Worm (Caenorhabditis elegans) whole organism, early embryonic: ENCODE data around the gene pha-1.
A peak's percentile ranks its signal among the peaks of the same experiment; 100 is the strongest.

ENCODE experiments used
- B0310.2 ChIP-seq: sonication (generic microtip); optimal IDR thresholded peaks from 2 replicates; lab custom pipeline; 2016; ENCODE audit warnings: mild to moderate bottlenecking, missing genetic modification characterization, missing compliant biosample characterization
- F13C5.2 ChIP-seq: sonication (generic microtip); optimal IDR thresholded peaks from 2 replicates; lab custom pipeline; 2017; ENCODE audit warnings: mild to moderate bottlenecking, missing genetic modification characterization, inconsistent platforms, missing compliant biosample characterization
- aly-1 ChIP-seq: sonication (generic microtip); optimal IDR thresholded peaks from 2 replicates; lab custom pipeline; 2016; ENCODE audit warnings: missing genetic modification characterization, missing compliant biosample characterization
- ama-1 ChIP-seq: fragments of 150-350 bp; optimal IDR thresholded peaks from 2 replicates; lab custom pipeline; 2014
- ceh-13 ChIP-seq: fragments of 200-800 bp; sonication (Bioruptor generic); optimal IDR thresholded peaks from 2 replicates; lab custom pipeline; 2018; ENCODE audit warnings: mild to moderate bottlenecking, missing genetic modification characterization, missing compliant biosample characterization
- ceh-36 ChIP-seq: sonication (generic microtip); optimal IDR thresholded peaks from 2 replicates; lab custom pipeline; 2016; ENCODE audit warnings: missing genetic modification characterization, inconsistent platforms, missing compliant biosample characterization
- ets-7 ChIP-seq: sonication (generic microtip); optimal IDR thresholded peaks from 2 replicates; lab custom pipeline; 2016; ENCODE audit warnings: missing genotype, missing genetic modification characterization, missing compliant biosample characterization
- flt-1 ChIP-seq: fragments of 200-800 bp; sonication (Bioruptor generic); IDR thresholded peaks from 2 replicates; pipeline ENCODE4 v1.3.6; 2022; ENCODE audit warnings: missing genetic modification characterization, missing compliant biosample characterization
- hmbx-1 ChIP-seq: sonication (generic microtip); optimal IDR thresholded peaks from 2 replicates; lab custom pipeline; 2016; ENCODE audit warnings: mild to moderate bottlenecking, missing genetic modification characterization, missing compliant biosample characterization
- hmg-4 ChIP-seq: fragments of 200-800 bp; sonication (Bioruptor generic); optimal IDR thresholded peaks from 2 replicates; lab custom pipeline; 2018; ENCODE audit warnings: mild to moderate bottlenecking, missing genetic modification characterization, missing compliant biosample characterization
- hnd-1 ChIP-seq: sonication (generic microtip); optimal IDR thresholded peaks from 2 replicates; lab custom pipeline; 2016; ENCODE audit warnings: missing genetic modification characterization, missing compliant biosample characterization
- pes-1 ChIP-seq: fragments of 200-800 bp; sonication (Bioruptor generic); IDR thresholded peaks from 2 replicates; pipeline ENCODE4 v1.3.6; 2022; ENCODE audit warnings: missing genetic modification reagents, missing genetic modification characterization, missing compliant biosample characterization
- scrt-1 ChIP-seq: fragments of 200-800 bp; sonication (Bioruptor generic); IDR thresholded peaks from 2 replicates; pipeline ENCODE4 v1.3.6; 2022; ENCODE audit warnings: missing genetic modification characterization, missing compliant biosample characterization
- sea-1 ChIP-seq: fragments of 200-800 bp; sonication (Bioruptor generic); conservative IDR thresholded peaks from 2 replicates; pipeline ENCODE4 v1.3.6; 2022; ENCODE audit warnings: missing genetic modification characterization, missing compliant biosample characterization
- tbx-11 ChIP-seq: fragments of 200-800 bp; sonication (Bioruptor generic); IDR thresholded peaks from 2 replicates; pipeline ENCODE4 v1.3.6; 2022; ENCODE audit warnings: missing genetic modification characterization, missing compliant biosample characterization
- tbx-37 ChIP-seq: fragments of 200-800 bp; sonication (Bioruptor generic); conservative IDR thresholded peaks from 2 replicates; pipeline ENCODE4 v1.3.6; 2022; ENCODE audit warnings: missing genetic modification reagents, missing genetic modification characterization, missing compliant biosample characterization
- tra-4 ChIP-seq: sonication (generic microtip); optimal IDR thresholded peaks from 2 replicates; lab custom pipeline; 2017; ENCODE audit warnings: missing genetic modification characterization, missing compliant biosample characterization

pha-1 gene

DNA sequence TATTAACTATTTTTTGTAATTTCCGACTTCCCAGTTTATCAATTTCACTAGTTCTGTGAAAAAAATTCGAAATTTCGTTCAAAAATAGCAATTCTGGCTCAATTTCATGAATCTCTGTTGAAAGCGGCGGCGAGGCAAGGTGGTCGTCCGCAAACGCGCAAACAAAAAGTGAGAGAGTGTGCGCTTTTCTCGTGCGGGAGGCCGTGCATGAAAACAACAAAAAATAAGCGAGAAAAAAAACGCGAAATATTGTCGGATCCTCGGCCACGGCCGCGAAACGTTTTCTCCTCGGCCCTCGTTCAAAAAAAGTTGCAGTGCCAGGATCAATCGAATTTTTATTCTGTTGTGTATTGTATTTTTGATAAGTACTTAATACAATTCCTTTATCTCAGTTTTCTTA is 18.9 kb upstream of the pha-1 start:
- TF ChIP-seq ceh-36 (tag; lab: Kevin White, UChicago) (no peak), ceh-13 (GFP tag; lab: Kevin White, UChicago) (no peak), pes-1 (GFP tag; lab: Robert Waterston, UW) (peak; percentile 50; the same call in 1 of the 2 replicates), hmg-4 (GFP tag; lab: Kevin White, UChicago) (no peak), scrt-1 (GFP tag; lab: Robert Waterston, UW) (peak; percentile 55; the same call in 1 of the 2 replicates), ets-7 (tag; lab: Kevin White, UChicago) (no peak)

DNA sequence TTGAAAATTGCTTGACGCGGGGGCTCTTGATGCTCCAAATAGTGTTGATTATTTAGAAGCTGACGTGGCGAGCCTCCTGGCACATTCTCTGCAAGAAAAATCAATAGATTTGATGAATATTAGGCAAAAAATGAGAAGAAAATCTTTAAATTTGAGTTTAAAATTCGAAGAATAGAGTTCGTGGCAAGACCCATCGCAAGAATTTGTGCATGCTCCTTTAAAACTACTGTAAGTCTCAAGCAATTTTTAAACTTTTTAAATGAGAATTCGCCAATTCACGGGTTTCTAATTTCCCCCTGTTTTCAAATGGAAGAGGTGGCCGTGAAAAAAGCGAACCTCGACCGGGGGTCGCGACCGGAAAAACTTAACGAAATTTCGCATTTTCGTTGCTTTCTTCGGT is 17.7 kb upstream of the pha-1 start:
- TF ChIP-seq B0310.2 (tag; lab: Kevin White, UChicago) (no peak), F13C5.2 (no peak), aly-1 (tag; lab: Kevin White, UChicago) (no peak), hmg-4 (GFP tag; lab: Kevin White, UChicago) (no peak), tra-4 (no peak), flt-1 (GFP tag; lab: Robert Waterston, UW) (no peak), ceh-36 (tag; lab: Kevin White, UChicago) (no peak)

DNA sequence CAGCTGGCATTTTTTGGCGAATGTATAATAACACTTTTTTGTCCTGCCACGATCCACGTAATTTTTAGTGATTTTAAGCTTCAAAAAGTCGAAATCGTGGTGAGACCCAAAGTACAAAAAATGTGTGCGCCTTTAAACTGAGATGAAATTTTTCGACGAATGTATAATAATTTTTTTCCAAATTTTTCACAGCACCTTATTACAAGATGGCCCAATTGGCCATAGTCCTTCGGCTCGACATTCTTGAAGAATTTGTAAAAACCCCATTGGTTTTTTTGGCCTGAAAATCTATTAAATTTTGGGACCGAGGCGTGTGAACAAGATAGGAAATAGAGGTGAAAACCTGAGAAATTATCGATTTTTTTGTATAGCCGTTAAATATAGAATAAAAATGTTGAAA is 15.6 kb upstream of the pha-1 start:
- TF ChIP-seq flt-1 (GFP tag; lab: Robert Waterston, UW) (no peak), ceh-13 (GFP tag; lab: Kevin White, UChicago) (no peak), tbx-11 (GFP tag; lab: Robert Waterston, UW) (no peak), ceh-36 (tag; lab: Kevin White, UChicago) (no peak), B0310.2 (tag; lab: Kevin White, UChicago) (no peak), tra-4 (no peak), scrt-1 (GFP tag; lab: Robert Waterston, UW) (no peak), pes-1 (GFP tag; lab: Robert Waterston, UW) (no peak), F13C5.2 (no peak), ets-7 (tag; lab: Kevin White, UChicago) (no peak), hmg-4 (GFP tag; lab: Kevin White, UChicago) (no peak), ama-1 (lab: Kevin White, UChicago) (no peak), tbx-37 (no peak), hmbx-1 (tag; lab: Kevin White, UChicago) (no peak), aly-1 (tag; lab: Kevin White, UChicago) (no peak), sea-1 (GFP tag; lab: Robert Waterston, UW) (no peak), hnd-1 (tag; lab: Kevin White, UChicago) (no peak)

- TF ChIP-seq pes-1 (GFP tag; lab: Robert Waterston, UW) (peak; percentile 60), ets-7 (tag; lab: Kevin White, UChicago) (peak; percentile 63), hnd-1 (tag; lab: Kevin White, UChicago) (peak; percentile 24), F13C5.2 (peak; percentile 77), B0310.2 (tag; lab: Kevin White, UChicago) (peak; percentile 62), ceh-13 (GFP tag; lab: Kevin White, UChicago) (peak; percentile 40), ama-1 (lab: Kevin White, UChicago) (no peak), tbx-37 (0 out of 2 replicates have a peak, but pooled peaks have one; percentile 4), flt-1 (GFP tag; lab: Robert Waterston, UW) (no peak)
Measured at ce11 chrIII:11119176-11119853, 12.3 kb upstream of the pha-1 start, which contains the start of the genes sup-35 and Y48A6C.4. Gene sup-35 (minus strand): TSS chrIII:11119226. Gene Y48A6C.4 (plus strand): TSS chrIII:11119803.

- TF ChIP-seq ama-1 (lab: Kevin White, UChicago) (peak; percentile 38), scrt-1 (GFP tag; lab: Robert Waterston, UW) (0 out of 2 replicates have a peak, but pooled peaks have one; percentile 8), pes-1 (GFP tag; lab: Robert Waterston, UW) (peak; percentile 62; the same call in 1 of the 2 replicates), tbx-37 (no peak), hmbx-1 (tag; lab: Kevin White, UChicago) (no peak), tra-4 (no peak)
Measured at ce11 chrIII:11123844-11124243, 7.7 kb upstream of the pha-1 start.

- TF ChIP-seq ama-1 (lab: Kevin White, UChicago) (no peak), ceh-36 (tag; lab: Kevin White, UChicago) (no peak), B0310.2 (tag; lab: Kevin White, UChicago) (no peak), tbx-37 (no peak), pes-1 (GFP tag; lab: Robert Waterston, UW) (no peak), ceh-13 (GFP tag; lab: Kevin White, UChicago) (no peak), ets-7 (tag; lab: Kevin White, UChicago) (no peak), sea-1 (GFP tag; lab: Robert Waterston, UW) (no peak), flt-1 (GFP tag; lab: Robert Waterston, UW) (no peak), aly-1 (tag; lab: Kevin White, UChicago) (no peak), hnd-1 (tag; lab: Kevin White, UChicago) (no peak), F13C5.2 (no peak), tra-4 (no peak), hmg-4 (GFP tag; lab: Kevin White, UChicago) (no peak), hmbx-1 (tag; lab: Kevin White, UChicago) (no peak), tbx-11 (GFP tag; lab: Robert Waterston, UW) (no peak), scrt-1 (GFP tag; lab: Robert Waterston, UW) (no peak)
Measured at ce11 chrIII:11127528-11127927, 4.0 kb upstream of the pha-1 start, which contains the start of gene Y48A6C.8. Gene Y48A6C.8 (minus strand): TSS chrIII:11127628.

DNA sequence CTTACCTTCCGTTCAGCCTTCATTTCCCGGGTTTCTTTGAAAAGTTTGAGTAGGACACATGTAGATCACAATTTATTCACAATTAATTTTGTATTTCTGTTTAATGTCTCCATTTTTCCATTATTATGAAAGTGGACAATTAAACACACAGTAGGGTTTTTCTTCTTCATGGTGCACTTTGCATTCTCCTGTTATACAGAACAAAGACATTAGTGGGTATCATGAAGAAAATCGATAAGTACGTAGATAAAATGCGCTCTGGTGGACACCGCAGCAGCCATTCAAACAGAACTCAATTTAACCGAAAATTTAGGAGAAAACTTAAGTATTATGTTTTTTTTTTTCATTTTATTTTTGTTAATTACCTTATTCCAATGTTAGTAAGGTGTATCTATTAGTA is 2.2 kb upstream of the pha-1 start:
- TF ChIP-seq pes-1 (GFP tag; lab: Robert Waterston, UW), result no peak
- TF ChIP-seq ceh-13 (GFP tag; lab: Kevin White, UChicago), result no peak
- no peak for TF ChIP-seq hmbx-1 (tag; lab: Kevin White, UChicago)
- no peak for TF ChIP-seq flt-1 (GFP tag; lab: Robert Waterston, UW)
- TF ChIP-seq ets-7 (tag; lab: Kevin White, UChicago), result no peak
- no peak for TF ChIP-seq ceh-36 (tag; lab: Kevin White, UChicago)
- no peak for TF ChIP-seq tbx-11 (GFP tag; lab: Robert Waterston, UW)
- no peak for TF ChIP-seq hnd-1 (tag; lab: Kevin White, UChicago)
